Fruit fly (Drosophila melanogaster) whole organism, larva: Measurements from ENCODE around the gene larp.

ENCODE experiments used
- noc ChIP-seq: fragments of 200-800 bp; sonication (Bioruptor generic); optimal IDR thresholded peaks from 3 replicates; lab custom pipeline; 2019; ENCODE audit warnings: missing biosample characterization, mild to moderate bottlenecking, missing genetic modification characterization, moderate library complexity

The larp gene

DNA sequence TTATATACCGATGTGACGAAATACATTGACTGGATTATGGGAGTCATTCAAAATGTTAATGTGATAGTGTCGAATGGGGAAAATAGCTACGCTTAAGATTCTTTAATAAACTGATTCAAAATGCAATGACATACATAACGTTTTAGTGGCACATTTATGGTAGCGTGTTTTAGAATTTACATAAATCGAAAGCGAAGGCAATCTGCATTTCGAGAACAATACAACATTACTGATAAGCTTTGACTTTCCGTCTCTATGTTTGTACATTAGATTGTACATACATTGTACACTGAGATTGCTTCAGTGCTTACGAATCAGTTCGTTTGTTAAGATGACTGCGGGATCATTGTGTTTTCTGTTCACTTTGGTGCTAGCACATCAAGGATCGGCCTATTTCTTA is 52.8 kb downstream of the larp start, which contains the start of gene CG34437:
Gene CG34437, plus strand, starts transcription at position 301 of the 400 bp plus-strand sequence.
- TF ChIP-seq noc (tag; lab: Kevin White, UChicago): no peak

DNA sequence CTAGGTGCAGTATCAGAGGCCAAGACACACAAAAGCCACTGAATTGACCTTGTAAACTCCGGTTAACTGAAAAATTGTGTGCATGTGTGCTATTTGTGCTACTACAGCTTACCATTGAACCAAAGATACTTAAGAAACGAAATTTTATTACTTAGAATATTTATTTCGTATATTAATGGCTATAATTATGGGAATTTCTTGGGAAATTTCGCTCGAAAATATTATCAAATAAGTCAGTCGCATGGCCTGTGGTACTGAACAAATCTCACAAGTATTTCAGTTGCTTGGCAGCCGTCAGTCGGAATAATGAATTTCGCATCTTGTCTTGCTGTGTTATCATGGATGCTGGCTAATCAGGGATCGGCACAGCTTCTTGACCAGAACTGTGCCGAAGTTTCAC is 54.0 kb downstream of the larp start, which contains the start of gene CG34436:
Gene CG34436, plus strand, starts transcription at position 301 of the 400 bp plus-strand sequence.
- no peak for TF ChIP-seq noc (tag; lab: Kevin White, UChicago)
